Fruit fly (Drosophila melanogaster): ENCODE results near the gene Acbp4.

The Acbp4 gene

dm6 chr3L:7128214-7129008 lies at the start of gene Acbp4, which contains the start of gene Acbp6:
TSS of gene Acbp4 (minus strand) at chr3L:7128264.
TSS of gene Acbp6 (plus strand) at chr3L:7128903.
- TF ChIP-seq psq (optimal IDR thresholded peaks at IDR 0.05) (no peak), insv (optimal IDR thresholded peaks at IDR 0.05) (no peak), ttk (optimal IDR thresholded peaks at IDR 0.05) (no peak), h (optimal IDR thresholded peaks at IDR 0.05) (no peak), Sin3A (optimal IDR thresholded peaks at IDR 0.05) (no peak), Myc (optimal IDR thresholded peaks at IDR 0.05) (no peak)

- no peak for TF ChIP-seq psq (optimal IDR thresholded peaks at IDR 0.05)
- TF ChIP-seq insv (optimal IDR thresholded peaks at IDR 0.05): no peak
- TF ChIP-seq Myc (optimal IDR thresholded peaks at IDR 0.05): no peak
- no peak for TF ChIP-seq ttk (optimal IDR thresholded peaks at IDR 0.05)
- TF ChIP-seq h (optimal IDR thresholded peaks at IDR 0.05): no peak
- TF ChIP-seq Sin3A (optimal IDR thresholded peaks at IDR 0.05): no peak
These were observed 33.9 kb upstream of the Acbp4 start for dm6 chr3L:7161924-7162323.

dm6 chr3L:7161310-7161709 lies 33.2 kb upstream of the Acbp4 start:
- TF ChIP-seq Myc (optimal IDR thresholded peaks at IDR 0.05) (no peak), psq (optimal IDR thresholded peaks at IDR 0.05) (no peak), insv (optimal IDR thresholded peaks at IDR 0.05) (no peak)

- TF ChIP-seq h (optimal IDR thresholded peaks at IDR 0.05) (no peak), ttk (optimal IDR thresholded peaks at IDR 0.05) (no peak), Sin3A (optimal IDR thresholded peaks at IDR 0.05) (no peak), insv (optimal IDR thresholded peaks at IDR 0.05) (no peak), Myc (optimal IDR thresholded peaks at IDR 0.05) (no peak), psq (optimal IDR thresholded peaks at IDR 0.05) (no peak)
These were observed 29.6 kb upstream of the Acbp4 start, which contains the start of gene CG8620 for dm6 chr3L:7157713-7158112. TSS of gene CG8620 (plus strand) at chr3L:7158099.

dm6 chr3L:7156890-7157289 lies 28.8 kb upstream of the Acbp4 start, which contains the start of gene corn:
TSS of gene corn (minus strand) at chr3L:7157073.
- no peak for TF ChIP-seq Sin3A (optimal IDR thresholded peaks at IDR 0.05)
- no peak for TF ChIP-seq ttk (optimal IDR thresholded peaks at IDR 0.05)
- TF ChIP-seq insv (optimal IDR thresholded peaks at IDR 0.05): no peak
- TF ChIP-seq h (optimal IDR thresholded peaks at IDR 0.05): no peak
- no peak for TF ChIP-seq Myc (optimal IDR thresholded peaks at IDR 0.05)
- TF ChIP-seq psq (optimal IDR thresholded peaks at IDR 0.05): no peak

dm6 chr3L:7156239-7156638 lies 28.2 kb upstream of the Acbp4 start:
- TF ChIP-seq ttk (optimal IDR thresholded peaks at IDR 0.05): no peak
- TF ChIP-seq Myc (optimal IDR thresholded peaks at IDR 0.05): no peak
- no peak for TF ChIP-seq h (optimal IDR thresholded peaks at IDR 0.05)
- no peak for TF ChIP-seq insv (optimal IDR thresholded peaks at IDR 0.05)

dm6 chr3L:7155522-7155978 lies 27.5 kb upstream of the Acbp4 start:
- TF ChIP-seq psq (optimal IDR thresholded peaks at IDR 0.05) (no peak), Sin3A (optimal IDR thresholded peaks at IDR 0.05) (no peak), Myc (optimal IDR thresholded peaks at IDR 0.05) (no peak), h (optimal IDR thresholded peaks at IDR 0.05) (no peak), insv (optimal IDR thresholded peaks at IDR 0.05) (no peak), ttk (optimal IDR thresholded peaks at IDR 0.05) (no peak)

dm6 chr3L:7154249-7154648 lies 26.2 kb upstream of the Acbp4 start:
- TF ChIP-seq ttk (optimal IDR thresholded peaks at IDR 0.05) (no peak), Sin3A (optimal IDR thresholded peaks at IDR 0.05) (no peak), insv (optimal IDR thresholded peaks at IDR 0.05) (no peak), Myc (optimal IDR thresholded peaks at IDR 0.05) (no peak), psq (optimal IDR thresholded peaks at IDR 0.05) (no peak), h (optimal IDR thresholded peaks at IDR 0.05) (no peak)

dm6 chr3L:7153634-7154033 lies 25.6 kb upstream of the Acbp4 start:
- TF ChIP-seq insv (optimal IDR thresholded peaks at IDR 0.05) (no peak), psq (optimal IDR thresholded peaks at IDR 0.05) (no peak), ttk (optimal IDR thresholded peaks at IDR 0.05) (no peak), Myc (optimal IDR thresholded peaks at IDR 0.05) (no peak), Sin3A (optimal IDR thresholded peaks at IDR 0.05) (no peak), h (optimal IDR thresholded peaks at IDR 0.05) (no peak)

dm6 chr3L:7151521-7152465 lies 23.7 kb upstream of the Acbp4 start:
- TF ChIP-seq ttk (optimal IDR thresholded peaks at IDR 0.05) (no peak), insv (optimal IDR thresholded peaks at IDR 0.05) (no peak), Myc (optimal IDR thresholded peaks at IDR 0.05) (no peak), psq (optimal IDR thresholded peaks at IDR 0.05) (no peak), h (optimal IDR thresholded peaks at IDR 0.05) (no peak), Sin3A (optimal IDR thresholded peaks at IDR 0.05) (no peak)

- TF ChIP-seq Myc (optimal IDR thresholded peaks at IDR 0.05): no peak
- no peak for TF ChIP-seq ttk (optimal IDR thresholded peaks at IDR 0.05)
- no peak for TF ChIP-seq insv (optimal IDR thresholded peaks at IDR 0.05)
- no peak for TF ChIP-seq psq (optimal IDR thresholded peaks at IDR 0.05)
- TF ChIP-seq h (optimal IDR thresholded peaks at IDR 0.05): no peak
- no peak for TF ChIP-seq Sin3A (optimal IDR thresholded peaks at IDR 0.05)
These were observed 22.8 kb upstream of the Acbp4 start for dm6 chr3L:7150850-7151249.

- TF ChIP-seq insv (optimal IDR thresholded peaks at IDR 0.05): no peak
- no peak for TF ChIP-seq ttk (optimal IDR thresholded peaks at IDR 0.05)
- no peak for TF ChIP-seq Sin3A (optimal IDR thresholded peaks at IDR 0.05)
- TF ChIP-seq Myc (optimal IDR thresholded peaks at IDR 0.05): no peak
- no peak for TF ChIP-seq psq (optimal IDR thresholded peaks at IDR 0.05)
- TF ChIP-seq h (optimal IDR thresholded peaks at IDR 0.05): no peak
These were observed 21.8 kb upstream of the Acbp4 start for dm6 chr3L:7149827-7150226.
